Fruit fly (Drosophila melanogaster) Kc167 (cell line): ENCODE measurements around the gene CG8419.

Source experiments
- Myc ChIP-seq: fragments of >200 bp; optimal IDR thresholded peaks from 2 replicates; lab custom pipeline; 2017; ENCODE audit warnings: missing external identifiers
- Sin3A ChIP-seq: fragments of >200 bp; optimal IDR thresholded peaks from 2 replicates; lab custom pipeline; 2018; ENCODE audit warnings: missing external identifiers
- h ChIP-seq: fragments of >200 bp; optimal IDR thresholded peaks from 3 replicates; lab custom pipeline; 2018; ENCODE audit warnings: missing external identifiers
- insv ChIP-seq: fragments of >200 bp; optimal IDR thresholded peaks from 3 replicates; lab custom pipeline; 2018; ENCODE audit warnings: missing external identifiers
- psq ChIP-seq: fragments of >200 bp; optimal IDR thresholded peaks from 2 replicates; lab custom pipeline; 2017; ENCODE audit warnings: missing external identifiers
- ttk ChIP-seq: sonication (Bioruptor generic); optimal IDR thresholded peaks from 2 replicates; lab custom pipeline; 2017; ENCODE audit warnings: missing external identifiers

DNA sequence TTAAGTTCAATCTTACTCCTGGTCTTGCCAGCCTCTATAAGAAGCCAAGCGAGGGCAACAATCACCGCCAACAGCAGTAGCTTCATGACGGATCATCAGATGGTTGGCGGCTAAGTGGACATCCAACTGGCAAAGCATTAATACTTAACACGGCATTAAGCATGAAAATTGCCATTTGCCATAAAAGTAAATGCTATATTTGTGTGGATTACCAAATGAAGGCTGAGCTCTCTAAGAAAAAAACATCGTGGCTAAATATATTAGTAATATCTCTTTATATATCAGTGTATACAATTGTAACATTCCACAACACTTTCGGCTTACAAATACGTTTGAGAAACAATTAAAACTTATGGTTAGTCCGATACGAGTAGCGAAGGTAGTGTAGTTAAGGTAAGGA lies 37.9 kb downstream of the CG8419 start, which contains the start of gene CG43057:
- TF ChIP-seq h (lab: Kevin White, UChicago) (no peak), Sin3A (no peak), psq (no peak), ttk (lab: Kevin White, UChicago) (no peak), insv (lab: Kevin White, UChicago) (no peak), Myc (lab: Kevin White, UChicago) (no peak)
